Worm (Caenorhabditis elegans) whole organism, mixed stage, embryonic: ENCODE measurements around the gene mlt-10.

Experiments
- lin-13 ChIP-seq: fragments of 150-350 bp; optimal IDR thresholded peaks from 2 replicates; lab custom pipeline; 2014; ENCODE audit warnings: missing biosample characterization, missing genetic modification characterization
- nhr-237 ChIP-seq: fragments of 150-350 bp; optimal IDR thresholded peaks from 2 replicates; lab custom pipeline; 2014; ENCODE audit warnings: missing biosample characterization, missing genetic modification characterization
- unc-62 ChIP-seq: fragments of 150-350 bp; optimal IDR thresholded peaks from 2 replicates; lab custom pipeline; 2014; ENCODE audit warnings: missing biosample characterization, missing genetic modification reagents, missing genetic modification characterization

DNA sequence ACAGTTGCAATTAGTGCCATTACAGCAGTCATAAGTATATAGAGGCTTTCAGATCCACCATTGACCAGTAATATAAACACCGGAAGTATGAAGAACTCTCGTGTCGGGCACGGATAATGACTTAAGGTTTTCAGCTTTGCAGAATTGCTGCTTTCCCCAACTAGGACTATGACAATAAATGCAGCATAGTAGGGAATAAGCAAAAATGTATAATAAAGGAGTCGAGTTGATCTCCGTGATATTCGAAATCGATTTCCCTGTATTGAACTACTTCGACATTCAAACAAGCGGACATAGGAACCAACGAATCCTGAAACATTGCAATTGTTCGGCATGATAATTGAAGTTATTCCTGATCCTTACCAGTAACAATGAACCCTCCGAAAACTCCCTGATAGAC, 37.9 kb upstream of the mlt-10 start:
- TF ChIP-seq nhr-237 (tag; lab: Kevin White, UChicago) (no peak), unc-62 (GFP tag; lab: Kevin White, UChicago) (no peak), lin-13 (tag; lab: Kevin White, UChicago) (no peak)
